Fruit fly (Drosophila melanogaster) whole organism, adult: ENCODE measurements around the gene CG32053.

Source experiments
- CG7045 ChIP-seq: fragments of 200-800 bp; sonication (Bioruptor generic); optimal IDR thresholded peaks from 2 replicates; lab custom pipeline; 2017; ENCODE audit warnings: missing biosample characterization, mild to moderate bottlenecking, missing genetic modification characterization
- CG7101 ChIP-seq: fragments of 200-800 bp; sonication (Bioruptor generic); optimal IDR thresholded peaks from 2 replicates; lab custom pipeline; 2018; ENCODE audit warnings: missing biosample characterization, mild to moderate bottlenecking, missing genetic modification characterization, moderate library complexity
- cic ChIP-seq: fragments of 200-800 bp; sonication (Bioruptor generic); optimal IDR thresholded peaks from 2 replicates; lab custom pipeline; 2017; ENCODE audit warnings: missing biosample characterization, mild to moderate bottlenecking, missing genetic modification characterization, moderate library complexity
- kay ChIP-seq: fragments of 200-800 bp; sonication (Bioruptor generic); peaks from one replicate; lab custom pipeline; 2016; ENCODE audit warnings: missing biosample characterization, missing genetic modification characterization, borderline replicate concordance
- pad ChIP-seq: fragments of 200-800 bp; sonication (Bioruptor generic); optimal IDR thresholded peaks from 3 replicates; lab custom pipeline; 2017; ENCODE audit warnings: missing biosample characterization, missing genetic modification characterization, mild to moderate bottlenecking, moderate library complexity, missing genetic modification reagents
- tj ChIP-seq: fragments of 200-800 bp; sonication (Bioruptor generic); optimal IDR thresholded peaks from 3 replicates; lab custom pipeline; 2017; ENCODE audit warnings: missing biosample characterization, mild to moderate bottlenecking, missing genetic modification characterization, moderate library complexity

dm6 chr3L:10088415-10088814 is 3.7 kb downstream of the CG32053 start:
- no peak for TF ChIP-seq CG7101 (tag; lab: Kevin White, UChicago)
- TF ChIP-seq kay (GFP tag; lab: Kevin White, UChicago) = peak; percentile 43
- TF ChIP-seq CG7045 (GFP tag; lab: Kevin White, UChicago) = no peak
- no peak for TF ChIP-seq pad
- no peak for TF ChIP-seq cic
- no peak for TF ChIP-seq tj (GFP tag; lab: Kevin White, UChicago)
